Fruit fly (Drosophila melanogaster): ENCODE data around the gene CG43760.

DNA sequence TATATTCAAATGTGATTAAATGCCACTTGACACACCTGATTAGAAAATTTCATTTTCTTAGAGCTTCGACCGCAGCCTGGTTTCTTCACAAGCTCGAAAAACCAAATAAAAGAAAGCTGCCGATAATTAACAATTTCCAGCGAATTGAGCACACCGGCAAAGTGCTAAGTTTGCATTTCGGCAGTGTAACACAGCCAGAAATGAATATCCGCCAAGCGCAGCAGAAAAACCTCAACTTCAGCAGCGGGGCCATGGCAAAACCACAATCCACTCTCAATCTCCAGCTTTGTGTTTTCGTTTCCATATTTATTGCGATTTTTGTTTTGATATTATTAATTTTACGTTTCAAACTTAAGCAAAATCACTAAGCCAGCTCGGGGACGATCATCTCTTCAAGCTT, 27.3 kb downstream of the CG43760 start:
- TF ChIP-seq Hr38 (GFP tag; optimal IDR thresholded peaks at IDR 0.05) (no peak), OdsH (GFP tag; optimal IDR thresholded peaks at IDR 0.05) (no peak), Hr4 (GFP tag; optimal IDR thresholded peaks at IDR 0.05) (no peak), acj6 (GFP tag; optimal IDR thresholded peaks at IDR 0.05) (no peak), salr (GFP tag; optimal IDR thresholded peaks at IDR 0.05) (no peak), Gug (GFP tag; IDR thresholded peaks at IDR 0.05) (no peak), svp (GFP tag) (no peak), CG3032 (tag; optimal IDR thresholded peaks at IDR 0.05) (no peak), CG8632 (GFP tag; optimal IDR thresholded peaks at IDR 0.05) (no peak), vri (GFP tag; optimal IDR thresholded peaks at IDR 0.05) (no peak), CG1621 (tag; optimal IDR thresholded peaks at IDR 0.05) (no peak), Eip75B (GFP tag; optimal IDR thresholded peaks at IDR 0.05) (no peak), Ets21C (GFP tag; optimal IDR thresholded peaks at IDR 0.05) (no peak), Sox14 (GFP tag; optimal IDR thresholded peaks at IDR 0.05) (no peak)

Measured in whole organism, prepupa.